Fruit fly (Drosophila melanogaster) whole organism, prepupa: Measurements from ENCODE around the gene CG7914.

Source experiments
- Blimp-1 ChIP-seq: fragments of 200-800 bp; sonication (Bioruptor generic); optimal IDR thresholded peaks from 3 replicates; lab custom pipeline; 2017; ENCODE audit warnings: missing biosample characterization, missing genetic modification characterization, mild to moderate bottlenecking, moderate library complexity, missing genetic modification reagents
- CG10631 ChIP-seq: fragments of 200-800 bp; sonication (Bioruptor generic); optimal IDR thresholded peaks from 2 replicates; lab custom pipeline; 2016; ENCODE audit warnings: missing biosample characterization, missing genetic modification characterization
- CG10669 ChIP-seq: fragments of 200-800 bp; sonication (Bioruptor generic); optimal IDR thresholded peaks from 3 replicates; lab custom pipeline; 2018; ENCODE audit warnings: missing biosample characterization, mild to moderate bottlenecking, missing genetic modification characterization, moderate library complexity
- CG11762 ChIP-seq: fragments of 200-800 bp; sonication (Bioruptor generic); optimal IDR thresholded peaks from 3 replicates; lab custom pipeline; 2016; ENCODE audit warnings: missing biosample characterization, missing genetic modification characterization; ENCODE audit not compliant: insufficient read depth
- CG15336 ChIP-seq: fragments of 200-800 bp; sonication (Bioruptor generic); IDR thresholded peaks from 2 replicates; pipeline ENCODE4 v1.3.6; 2022; ENCODE audit warnings: missing biosample characterization, missing genetic modification characterization
- CG16779 ChIP-seq: fragments of 200-800 bp; sonication (Bioruptor generic); optimal IDR thresholded peaks from 3 replicates; lab custom pipeline; 2017; ENCODE audit warnings: missing biosample characterization, mild to moderate bottlenecking, missing genetic modification characterization
- CG31627 ChIP-seq: fragments of 200-800 bp; sonication (Bioruptor generic); optimal IDR thresholded peaks from 3 replicates; lab custom pipeline; 2016; ENCODE audit warnings: missing biosample characterization, missing genetic modification characterization
- CG32006 ChIP-seq: fragments of 200-800 bp; sonication (Bioruptor generic); optimal IDR thresholded peaks from 3 replicates; lab custom pipeline; 2017; ENCODE audit warnings: missing biosample characterization, mild to moderate bottlenecking, missing genetic modification characterization
- CG34406 ChIP-seq: fragments of 200-800 bp; sonication (Bioruptor generic); optimal IDR thresholded peaks from 3 replicates; lab custom pipeline; 2016; ENCODE audit warnings: missing biosample characterization, missing genetic modification characterization
- CG3919 ChIP-seq: fragments of 200-800 bp; sonication (Bioruptor generic); optimal IDR thresholded peaks from 3 replicates; lab custom pipeline; 2016; ENCODE audit warnings: missing biosample characterization, missing genetic modification characterization
- CG4318 ChIP-seq: fragments of 200-800 bp; sonication (Bioruptor generic); optimal IDR thresholded peaks from 3 replicates; lab custom pipeline; 2017; ENCODE audit warnings: missing biosample characterization, mild to moderate bottlenecking, missing genetic modification characterization
- CG6163 ChIP-seq: fragments of 200-800 bp; sonication (Bioruptor generic); IDR thresholded peaks from 3 replicates; pipeline ENCODE4 v1.3.6; 2022; ENCODE audit warnings: missing biosample characterization, missing genetic modification characterization
- CG6792 ChIP-seq: fragments of 200-800 bp; sonication (Bioruptor generic); optimal IDR thresholded peaks from 3 replicates; lab custom pipeline; 2016; ENCODE audit warnings: missing biosample characterization, missing genetic modification characterization
- CG6808 ChIP-seq: fragments of 200-800 bp; sonication (Bioruptor generic); optimal IDR thresholded peaks from 3 replicates; lab custom pipeline; 2017; ENCODE audit warnings: missing biosample characterization, missing genetic modification characterization, mild to moderate bottlenecking, moderate library complexity, missing genetic modification reagents
- CG6854 ChIP-seq: fragments of 200-800 bp; sonication (Bioruptor generic); optimal IDR thresholded peaks from 2 replicates; lab custom pipeline; 2017; ENCODE audit warnings: missing biosample characterization, mild to moderate bottlenecking, missing genetic modification characterization
- CG7368 ChIP-seq: fragments of 200-800 bp; sonication (Bioruptor generic); optimal IDR thresholded peaks from 3 replicates; lab custom pipeline; 2016; ENCODE audit warnings: missing biosample characterization, missing genetic modification characterization
- CG8119 ChIP-seq: fragments of 200-800 bp; sonication (Bioruptor generic); IDR thresholded peaks from 3 replicates; pipeline ENCODE4 v1.3.6; 2022; ENCODE audit warnings: missing biosample characterization, missing genetic modification characterization
- CG8319 ChIP-seq: fragments of 200-800 bp; sonication (Bioruptor generic); optimal IDR thresholded peaks from 3 replicates; lab custom pipeline; 2016; ENCODE audit warnings: missing biosample characterization, missing genetic modification characterization
- CG8632 ChIP-seq: fragments of 200-800 bp; sonication (Bioruptor generic); optimal IDR thresholded peaks from 3 replicates; lab custom pipeline; 2016; ENCODE audit warnings: missing biosample characterization, missing genetic modification characterization
- CG9139 ChIP-seq: fragments of 200-800 bp; sonication (Bioruptor generic); optimal IDR thresholded peaks from 3 replicates; lab custom pipeline; 2017; ENCODE audit warnings: missing biosample characterization, mild to moderate bottlenecking, missing genetic modification characterization
- Eip75B ChIP-seq: fragments of 200-800 bp; sonication (Bioruptor generic); optimal IDR thresholded peaks from 3 replicates; lab custom pipeline; 2016; ENCODE audit warnings: missing biosample characterization, missing genetic modification characterization
- Eip78C ChIP-seq: fragments of 200-800 bp; sonication (Bioruptor generic); peaks from one replicate; lab custom pipeline; 2016; ENCODE audit warnings: missing biosample characterization, missing genetic modification characterization
- Ets21C ChIP-seq: fragments of 200-800 bp; sonication (Bioruptor generic); optimal IDR thresholded peaks from 3 replicates; lab custom pipeline; 2016; ENCODE audit warnings: missing biosample characterization, missing genetic modification characterization
- Ets96B ChIP-seq: fragments of 200-800 bp; optimal IDR thresholded peaks from 2 replicates; lab custom pipeline; 2019; ENCODE audit warnings: missing biosample characterization, mild to moderate bottlenecking, missing genetic modification characterization, moderate library complexity
- Gug ChIP-seq: fragments of 200-800 bp; sonication (Bioruptor generic); IDR thresholded peaks from 2 replicates; pipeline ENCODE4 v1.3.6; 2022; ENCODE audit warnings: missing biosample characterization, missing genetic modification characterization
- Hr38 ChIP-seq: sonication (Bioruptor generic); optimal IDR thresholded peaks from 2 replicates; lab custom pipeline; 2016; ENCODE audit warnings: missing biosample characterization, missing genetic modification characterization
- Hr39 ChIP-seq: fragments of 200-800 bp; sonication (Bioruptor generic); optimal IDR thresholded peaks from 2 replicates; lab custom pipeline; 2016; ENCODE audit warnings: missing biosample characterization, missing genetic modification characterization
- Hr4 ChIP-seq: fragments of 200-800 bp; sonication (Bioruptor generic); optimal IDR thresholded peaks from 3 replicates; lab custom pipeline; 2016; ENCODE audit warnings: missing biosample characterization, missing genetic modification characterization
- Lpt ChIP-seq: fragments of 200-800 bp; sonication (Bioruptor generic); optimal IDR thresholded peaks from 3 replicates; lab custom pipeline; 2016; ENCODE audit warnings: missing biosample characterization, missing genetic modification characterization
- Met ChIP-seq: fragments of 200-800 bp; sonication (Bioruptor generic); optimal IDR thresholded peaks from 3 replicates; lab custom pipeline; 2016; ENCODE audit warnings: missing biosample characterization, missing genetic modification characterization
- OdsH ChIP-seq: fragments of 200-800 bp; sonication (Bioruptor generic); optimal IDR thresholded peaks from 3 replicates; lab custom pipeline; 2016; ENCODE audit warnings: missing biosample characterization, missing genetic modification characterization
- Smox ChIP-seq: fragments of 200-800 bp; sonication (Bioruptor generic); optimal IDR thresholded peaks from 3 replicates; lab custom pipeline; 2016; ENCODE audit warnings: missing biosample characterization, missing genetic modification characterization
- Sox102F ChIP-seq: fragments of 200-800 bp; sonication (Bioruptor generic); optimal IDR thresholded peaks from 2 replicates; lab custom pipeline; 2016; ENCODE audit warnings: missing biosample characterization, mild to moderate bottlenecking, missing genetic modification characterization
- Sox14 ChIP-seq: fragments of 200-800 bp; sonication (Bioruptor generic); optimal IDR thresholded peaks from 3 replicates; lab custom pipeline; 2016; ENCODE audit warnings: missing biosample characterization, missing genetic modification characterization
- Sox15 ChIP-seq: fragments of 200-800 bp; sonication (Bioruptor generic); optimal IDR thresholded peaks from 3 replicates; lab custom pipeline; 2016; ENCODE audit warnings: missing biosample characterization, missing genetic modification characterization
- achi ChIP-seq: fragments of 200-800 bp; sonication (Bioruptor generic); optimal IDR thresholded peaks from 3 replicates; lab custom pipeline; 2016; ENCODE audit warnings: missing biosample characterization, missing genetic modification characterization
- cyc ChIP-seq: fragments of 200-800 bp; sonication (Bioruptor generic); optimal IDR thresholded peaks from 3 replicates; lab custom pipeline; 2016; ENCODE audit warnings: missing biosample characterization, missing genetic modification characterization
- eg ChIP-seq: fragments of 200-800 bp; sonication (Bioruptor generic); IDR thresholded peaks from 3 replicates; pipeline ENCODE4 v1.3.6; 2022; ENCODE audit warnings: missing biosample characterization, missing genetic modification characterization
- esn ChIP-seq: fragments of 200-800 bp; sonication (Bioruptor generic); optimal IDR thresholded peaks from 2 replicates; lab custom pipeline; 2016; ENCODE audit warnings: missing biosample characterization, mild to moderate bottlenecking, missing genetic modification characterization, moderate library complexity
- fd59A ChIP-seq: fragments of 200-800 bp; sonication (Bioruptor generic); optimal IDR thresholded peaks from 2 replicates; lab custom pipeline; 2017; ENCODE audit warnings: missing biosample characterization, mild to moderate bottlenecking, missing genetic modification characterization, missing genetic modification reagents
- fd85E ChIP-seq: fragments of 200-800 bp; sonication (Bioruptor generic); optimal IDR thresholded peaks from 3 replicates; lab custom pipeline; 2016; ENCODE audit warnings: missing biosample characterization, missing genetic modification characterization
- fkh ChIP-seq: fragments of 200-800 bp; sonication (Bioruptor generic); optimal IDR thresholded peaks from 3 replicates; lab custom pipeline; 2017; ENCODE audit warnings: missing biosample characterization, mild to moderate bottlenecking, missing genetic modification characterization, moderate library complexity
- lz ChIP-seq: fragments of 200-800 bp; sonication (Bioruptor generic); optimal IDR thresholded peaks from 3 replicates; lab custom pipeline; 2016; ENCODE audit warnings: missing biosample characterization, missing genetic modification characterization
- net ChIP-seq: fragments of 200-800 bp; sonication (Bioruptor generic); optimal IDR thresholded peaks from 3 replicates; lab custom pipeline; 2016; ENCODE audit warnings: missing biosample characterization, missing genetic modification characterization
- pdm3 ChIP-seq: fragments of 200-800 bp; sonication (Bioruptor generic); optimal IDR thresholded peaks from 3 replicates; lab custom pipeline; 2016; ENCODE audit warnings: missing biosample characterization, missing genetic modification characterization
- salr ChIP-seq, 2 experiments: fragments of 200-800 bp; sonication (Bioruptor generic); optimal IDR thresholded peaks; 3 replicates each; lab custom pipeline; 2016 to 2018; ENCODE audit warnings: missing biosample characterization in 2 of 2, missing genetic modification characterization in 2 of 2, mild to moderate bottlenecking in 1 of 2
- spab ChIP-seq: fragments of 200-800 bp; sonication (Bioruptor generic); optimal IDR thresholded peaks from 2 replicates; lab custom pipeline; 2017; ENCODE audit warnings: missing biosample characterization, mild to moderate bottlenecking, missing genetic modification characterization, missing genetic modification reagents
- topi ChIP-seq: fragments of 200-800 bp; sonication (Bioruptor generic); optimal IDR thresholded peaks from 3 replicates; lab custom pipeline; 2016; ENCODE audit warnings: missing biosample characterization, missing genetic modification characterization

CG7914 gene

dm6 chrX:19146421-19146952, 46.8 kb downstream of the CG7914 start (continued):
- peak; percentile 30 for TF ChIP-seq pdm3 (GFP tag; lab: Kevin White, UChicago)
- peak; percentile 23 for TF ChIP-seq achi (GFP tag; lab: Kevin White, UChicago)
- no peak for TF ChIP-seq CG6792 (GFP tag; lab: Kevin White, UChicago)
- peak; percentile 15 for TF ChIP-seq Hr39 (GFP tag; lab: Kevin White, UChicago)
- no peak for TF ChIP-seq CG9139 (GFP tag; lab: Kevin White, UChicago)
- no peak for TF ChIP-seq Ets21C
- TF ChIP-seq Eip75B (GFP tag; lab: Kevin White, UChicago): peak; percentile 42
- no peak for TF ChIP-seq Sox15 (GFP tag; lab: Kevin White, UChicago)
- TF ChIP-seq CG16779 (tag; lab: Kevin White, UChicago): no peak
- TF ChIP-seq topi (GFP tag; lab: Kevin White, UChicago): peak; percentile 30
- TF ChIP-seq CG6163: peak; percentile 31; the same call in 1 of the 3 replicates
- TF ChIP-seq Ets96B (tag; lab: Kevin White, UChicago): no peak
- peak; percentile 91 for TF ChIP-seq Eip78C (GFP tag; lab: Kevin White, UChicago)
- TF ChIP-seq CG15336: peak; percentile 46
- peak; percentile 20 for TF ChIP-seq CG31627 (GFP tag; lab: Kevin White, UChicago)
- TF ChIP-seq Sox14 (GFP tag; lab: Kevin White, UChicago): peak; percentile 15
- TF ChIP-seq CG34406: no peak
- TF ChIP-seq CG7368 (GFP tag; lab: Kevin White, UChicago): no peak
- TF ChIP-seq CG3919 (GFP tag; lab: Kevin White, UChicago): peak; percentile 31
- peak; percentile 61 for TF ChIP-seq CG8119
- TF ChIP-seq lz (GFP tag; lab: Kevin White, UChicago): peak; percentile 8
- TF ChIP-seq Gug: no peak
- TF ChIP-seq spab: no peak
- TF ChIP-seq CG6808 (GFP tag; lab: Kevin White, UChicago): no peak

dm6 chrX:19144785-19145422, 48.3 kb downstream of the CG7914 start:
- TF ChIP-seq Ets21C (no peak), CG6808 (GFP tag; lab: Kevin White, UChicago) (peak; percentile 60), CG6854 (GFP tag; lab: Kevin White, UChicago) (no peak), fd59A (GFP tag; lab: Kevin White, UChicago) (peak; percentile 57), OdsH (GFP tag; lab: Kevin White, UChicago) (peak; percentile 66), CG10669 (GFP tag; lab: Kevin White, UChicago) (peak; percentile 58), Lpt (peak; percentile 54), Blimp-1 (GFP tag; lab: Kevin White, UChicago) (no peak), Smox (GFP tag; lab: Kevin White, UChicago) (peak; percentile 5), pdm3 (GFP tag; lab: Kevin White, UChicago) (peak; percentile 66), Hr4 (GFP tag; lab: Kevin White, UChicago) (peak; percentile 73), CG31627 (GFP tag; lab: Kevin White, UChicago) (no peak), CG8319 (no peak), topi (GFP tag; lab: Kevin White, UChicago) (peak; percentile 40), net (peak; percentile 60), cyc (GFP tag; lab: Kevin White, UChicago) (no peak), Hr38 (GFP tag; lab: Kevin White, UChicago) (no peak), CG4318 (GFP tag; lab: Kevin White, UChicago) (peak; percentile 76), CG16779 (tag; lab: Kevin White, UChicago) (peak; percentile 10), Met (GFP tag; lab: Kevin White, UChicago) (peak; percentile 43), Sox102F (GFP tag; lab: Kevin White, UChicago) (peak; percentile 27), spab (peak; percentile 50), CG10631 (peak; percentile 62), CG6792 (GFP tag; lab: Kevin White, UChicago) (peak; percentile 51), Hr39 (GFP tag; lab: Kevin White, UChicago) (peak; percentile 18), CG32006 (peak; percentile 89), eg (peak; percentile 29; the same call in 1 of the 3 replicates), salr (GFP tag; optimal IDR thresholded peaks at IDR 0.05; lab: Kevin White, UChicago) (peak; percentile 24 to 66), CG8632 (GFP tag; lab: Kevin White, UChicago) (peak; percentile 50), esn (peak; percentile 38), fd85E (GFP tag; lab: Kevin White, UChicago) (no peak), CG11762 (no peak), Gug (peak; percentile 22; the same call in 1 of the 2 replicates), CG34406 (peak; percentile 62), Ets96B (tag; lab: Kevin White, UChicago) (peak; percentile 62), fkh (GFP tag; lab: Kevin White, UChicago) (no peak)
